Worm (Caenorhabditis elegans): ENCODE measurements around the gene D1086.5.

Gene D1086.5

ce11 chrV:14083970-14084369, 6.2 kb downstream of the D1086.5 start, which contains the start of gene D1086.7:
Gene D1086.7 (plus strand): TSS chrV:14084270.
- no peak for TF ChIP-seq ztf-11 (tag; optimal IDR thresholded peaks at IDR 0.05)
- TF ChIP-seq daf-12 (tag; optimal IDR thresholded peaks at IDR 0.05), result no peak
- TF ChIP-seq tbx-2 (tag; optimal IDR thresholded peaks at IDR 0.05), result no peak
- no peak for TF ChIP-seq unc-62 (GFP tag; optimal IDR thresholded peaks at IDR 0.05)
- no peak for TF ChIP-seq egl-27 (tag; optimal IDR thresholded peaks at IDR 0.05)
- no peak for TF ChIP-seq nhr-28 (tag; optimal IDR thresholded peaks at IDR 0.05)
- TF ChIP-seq skn-1 (tag; optimal IDR thresholded peaks at IDR 0.05), result no peak
- no peak for TF ChIP-seq lsy-12 (tag; optimal IDR thresholded peaks at IDR 0.05)
- no peak for TF ChIP-seq mdl-1 (tag; optimal IDR thresholded peaks at IDR 0.05)
- TF ChIP-seq elt-2 (tag; optimal IDR thresholded peaks at IDR 0.05), result no peak
- TF ChIP-seq jun-1 (tag; optimal IDR thresholded peaks at IDR 0.05), result no peak
- TF ChIP-seq lin-39 (tag; optimal IDR thresholded peaks at IDR 0.05), result no peak
- no peak for TF ChIP-seq nhr-76 (tag; optimal IDR thresholded peaks at IDR 0.05)
- no peak for TF ChIP-seq zag-1 (tag; optimal IDR thresholded peaks at IDR 0.05)
- TF ChIP-seq nhr-12 (tag; optimal IDR thresholded peaks at IDR 0.05), result no peak
- TF ChIP-seq nhr-77 (tag; optimal IDR thresholded peaks at IDR 0.05), result no peak
- TF ChIP-seq sea-2 (GFP tag; optimal IDR thresholded peaks at IDR 0.05), result no peak
- no peak for TF ChIP-seq hmg-11 (tag; optimal IDR thresholded peaks at IDR 0.05)

ce11 chrV:14082453-14082852, 7.7 kb downstream of the D1086.5 start, which contains the start of gene D1086.10:
Gene D1086.10 (plus strand): TSS chrV:14082753.
- TF ChIP-seq tbx-2 (tag; optimal IDR thresholded peaks at IDR 0.05) (no peak), ZK546.5 (tag; optimal IDR thresholded peaks at IDR 0.05) (no peak), skn-1 (tag; optimal IDR thresholded peaks at IDR 0.05) (no peak), daf-12 (tag; optimal IDR thresholded peaks at IDR 0.05) (no peak)

- TF ChIP-seq eor-1 (tag; optimal IDR thresholded peaks at IDR 0.05) (no peak), aly-2 (tag; optimal IDR thresholded peaks at IDR 0.05) (no peak), nhr-43 (tag; optimal IDR thresholded peaks at IDR 0.05; ENCODE audit: poor library complexity, severe bottlenecking) (no peak), elt-1 (tag; optimal IDR thresholded peaks at IDR 0.05) (no peak), ceh-16 (tag; optimal IDR thresholded peaks at IDR 0.05) (no peak), ztf-11 (tag; optimal IDR thresholded peaks at IDR 0.05) (no peak), skn-1 (tag; optimal IDR thresholded peaks at IDR 0.05) (no peak), mml-1 (tag; optimal IDR thresholded peaks at IDR 0.05) (no peak), fos-1 (tag; optimal IDR thresholded peaks at IDR 0.05) (no peak), ama-1 (optimal IDR thresholded peaks at IDR 0.05) (no peak), R02D3.7 (tag; optimal IDR thresholded peaks at IDR 0.05) (no peak), ztf-4 (tag; optimal IDR thresholded peaks at IDR 0.05) (no peak), nfya-1 (tag; optimal IDR thresholded peaks at IDR 0.05; ENCODE audit: insufficient read depth) (no peak), pha-4 (tag; optimal IDR thresholded peaks at IDR 0.05) (no peak), lsy-12 (tag; optimal IDR thresholded peaks at IDR 0.05) (no peak), fkh-2 (tag; optimal IDR thresholded peaks at IDR 0.05) (no peak), nhr-12 (tag; optimal IDR thresholded peaks at IDR 0.05) (no peak), daf-12 (tag; optimal IDR thresholded peaks at IDR 0.05) (no peak), nhr-25 (tag; optimal IDR thresholded peaks at IDR 0.05) (no peak), ceh-28 (tag; optimal IDR thresholded peaks at IDR 0.05) (no peak)
Measured at ce11 chrV:14079501-14079900, 10.7 kb downstream of the D1086.5 start, which contains the start of gene D1086.6. Gene D1086.6 (plus strand): TSS chrV:14079801.

ce11 chrV:14074160-14074559, 16.0 kb downstream of the D1086.5 start, which contains the start of gene D1086.11:
Gene D1086.11 (plus strand): TSS chrV:14074460.
- TF ChIP-seq ceh-9 (tag; optimal IDR thresholded peaks at IDR 0.05), result no peak
- no peak for TF ChIP-seq nhr-43 (tag; optimal IDR thresholded peaks at IDR 0.05; ENCODE audit: poor library complexity, severe bottlenecking)
- TF ChIP-seq egl-27 (tag; optimal IDR thresholded peaks at IDR 0.05), result no peak
- TF ChIP-seq sea-2 (GFP tag; optimal IDR thresholded peaks at IDR 0.05), result no peak
- TF ChIP-seq tbx-2 (tag; optimal IDR thresholded peaks at IDR 0.05), result no peak
- TF ChIP-seq eor-1 (tag; optimal IDR thresholded peaks at IDR 0.05), result no peak
- no peak for TF ChIP-seq egl-5 (tag; optimal IDR thresholded peaks at IDR 0.05)
- no peak for TF ChIP-seq snpc-4 (tag; optimal IDR thresholded peaks at IDR 0.05)
- TF ChIP-seq aly-2 (tag; optimal IDR thresholded peaks at IDR 0.05), result no peak
- no peak for TF ChIP-seq ztf-4 (tag; optimal IDR thresholded peaks at IDR 0.05)

Measured in whole organism, L3 larva.